Fruit fly (Drosophila melanogaster): ENCODE measurements around the gene CCT2.

The CCT2 gene

dm6 chrX:9120828-9121754 is 31.8 kb downstream of the CCT2 start (continued):
- TF ChIP-seq slbo (GFP tag; IDR thresholded peaks at IDR 0.05) (peak; percentile 55), sc (optimal IDR thresholded peaks at IDR 0.05) (no peak), sc (GFP tag; optimal IDR thresholded peaks at IDR 0.05) (no peak), Xbp1 (GFP tag; optimal IDR thresholded peaks at IDR 0.05) (peak; percentile 45), Rfx (GFP tag; IDR thresholded peaks at IDR 0.05) (peak; percentile 34; the same call in 1 of the 2 replicates), CG7372 (GFP tag; IDR thresholded peaks at IDR 0.05) (0 out of 2 replicates have a peak, but pooled peaks have one; percentile 12), Blimp-1 (GFP tag; optimal IDR thresholded peaks at IDR 0.05) (peak; percentile 60), Hr51 (GFP tag; optimal IDR thresholded peaks at IDR 0.05) (peak in 1 of 2 experiments; percentile 48), CG12155 (GFP tag; optimal IDR thresholded peaks at IDR 0.05) (no peak), sug (tag; optimal IDR thresholded peaks at IDR 0.05) (no peak), CG8089 (GFP tag; optimal IDR thresholded peaks at IDR 0.05) (no peak), CG12659 (GFP tag; optimal IDR thresholded peaks at IDR 0.05) (peak; percentile 9), crc (GFP tag; optimal IDR thresholded peaks at IDR 0.05) (no peak), CG12299 (tag; optimal IDR thresholded peaks at IDR 0.05) (no peak), Doc3 (GFP tag; IDR thresholded peaks at IDR 0.05; ENCODE audit: partially characterized antibody) (no peak), CG4730 (GFP tag; IDR thresholded peaks at IDR 0.05) (no peak; the same call in 1 of the 2 replicates), CG11085 (GFP tag; IDR thresholded peaks at IDR 0.05) (no peak), bsh (GFP tag; optimal IDR thresholded peaks at IDR 0.05) (peak in 1 of 2 experiments; percentile 62), pzg (GFP tag; optimal IDR thresholded peaks at IDR 0.05) (no peak), CG10462 (GFP tag; optimal IDR thresholded peaks at IDR 0.05) (no peak), ranshi (GFP tag; IDR thresholded peaks at IDR 0.05) (no peak), CG10209 (GFP tag; optimal IDR thresholded peaks at IDR 0.05) (peak; percentile 20), caup (GFP tag; optimal IDR thresholded peaks at IDR 0.05; ENCODE audit: severe bottlenecking) (no peak), CG6254 (GFP tag; optimal IDR thresholded peaks at IDR 0.05) (peak; percentile 19), insv (GFP tag; optimal IDR thresholded peaks at IDR 0.05) (peak; percentile 54 to 94), gem (tag; optimal IDR thresholded peaks at IDR 0.05) (peak; percentile 71), CG15514 (GFP tag; optimal IDR thresholded peaks at IDR 0.05) (peak; percentile 21), CG17328 (GFP tag; IDR thresholded peaks at IDR 0.05) (peak; percentile 26; the same call in 1 of the 2 replicates), CG6272 (GFP tag; IDR thresholded peaks at IDR 0.05) (no peak), fru (optimal IDR thresholded peaks at IDR 0.05) (no peak), Fer1 (GFP tag; optimal IDR thresholded peaks at IDR 0.05) (peak; percentile 52), zfh1 (GFP tag; IDR thresholded peaks at IDR 0.05) (0 out of 3 replicates have a peak, but pooled peaks have one; percentile 6), CG3281 (GFP tag; optimal IDR thresholded peaks at IDR 0.05) (peak; percentile 55), CG12219 (GFP tag; optimal IDR thresholded peaks at IDR 0.05) (peak; percentile 14), CG10366 (GFP tag; IDR thresholded peaks at IDR 0.05) (peak; percentile 24; the same call in 1 of the 2 replicates), CG43689 (GFP tag; IDR thresholded peaks at IDR 0.05) (no peak), zf30C (GFP tag; optimal IDR thresholded peaks at IDR 0.05) (no peak), CG2120 (GFP tag; optimal IDR thresholded peaks at IDR 0.05) (peak; percentile 68), Taf1 (GFP tag; IDR thresholded peaks at IDR 0.05) (peak; percentile 19; the same call in 1 of the 2 replicates), Eip74EF (GFP tag; optimal IDR thresholded peaks at IDR 0.05) (peak in 1 of 2 experiments; percentile 22), odd (GFP tag; optimal IDR thresholded peaks at IDR 0.05) (no peak), phol (tag; optimal IDR thresholded peaks at IDR 0.05) (peak; percentile 54), Atf-2 (GFP tag; optimal IDR thresholded peaks at IDR 0.05) (peak; percentile 17), nerfin-1 (tag; optimal IDR thresholded peaks at IDR 0.05) (peak; percentile 6), Nf-YA (GFP tag; IDR thresholded peaks at IDR 0.05) (no peak), Dll (GFP tag; IDR thresholded peaks at IDR 0.05; ENCODE audit: partially characterized antibody) (no peak), Ada2b (GFP tag; IDR thresholded peaks at IDR 0.05) (peak; percentile 46)
